Worm (Caenorhabditis elegans) whole organism, mixed stage, embryonic: ENCODE results near the gene eel-1.

ENCODE experiments used
- M03D4.4 ChIP-seq: sonication (generic microtip); optimal IDR thresholded peaks from 2 replicates; lab custom pipeline; 2017; ENCODE audit warnings: mild to moderate bottlenecking, missing genetic modification characterization, missing compliant biosample characterization
- lin-13 ChIP-seq: fragments of 150-350 bp; optimal IDR thresholded peaks from 2 replicates; lab custom pipeline; 2014; ENCODE audit warnings: missing biosample characterization, missing genetic modification characterization
- lin-32 ChIP-seq: fragments of 200-800 bp; sonication (Bioruptor generic); optimal IDR thresholded peaks from 2 replicates; lab custom pipeline; 2018; ENCODE audit warnings: mild to moderate bottlenecking, missing genetic modification characterization, missing compliant biosample characterization
- lsy-2 ChIP-seq: fragments of 150-350 bp; optimal IDR thresholded peaks from 2 replicates; lab custom pipeline; 2014; ENCODE audit warnings: missing biosample characterization, missing genetic modification characterization
- nhr-76 ChIP-seq: sonication (generic microtip); optimal IDR thresholded peaks from 2 replicates; lab custom pipeline; 2017; ENCODE audit warnings: missing biosample characterization, missing genetic modification characterization
- pha-4 ChIP-seq: fragments of 150-350 bp; optimal IDR thresholded peaks from 2 replicates; lab custom pipeline; 2018; ENCODE audit warnings: missing biosample characterization, missing genetic modification reagents, missing genetic modification characterization
- snpc-4 ChIP-seq: fragments of 150-350 bp; optimal IDR thresholded peaks from 2 replicates; lab custom pipeline; 2014; ENCODE audit warnings: missing biosample characterization, missing genetic modification characterization
- unc-62 ChIP-seq: fragments of 150-350 bp; optimal IDR thresholded peaks from 2 replicates; lab custom pipeline; 2014; ENCODE audit warnings: missing biosample characterization, missing genetic modification reagents, missing genetic modification characterization
- ztf-11 ChIP-seq: fragments of 150-350 bp; optimal IDR thresholded peaks from 2 replicates; lab custom pipeline; 2014; ENCODE audit warnings: missing biosample characterization, missing genetic modification characterization

DNA sequence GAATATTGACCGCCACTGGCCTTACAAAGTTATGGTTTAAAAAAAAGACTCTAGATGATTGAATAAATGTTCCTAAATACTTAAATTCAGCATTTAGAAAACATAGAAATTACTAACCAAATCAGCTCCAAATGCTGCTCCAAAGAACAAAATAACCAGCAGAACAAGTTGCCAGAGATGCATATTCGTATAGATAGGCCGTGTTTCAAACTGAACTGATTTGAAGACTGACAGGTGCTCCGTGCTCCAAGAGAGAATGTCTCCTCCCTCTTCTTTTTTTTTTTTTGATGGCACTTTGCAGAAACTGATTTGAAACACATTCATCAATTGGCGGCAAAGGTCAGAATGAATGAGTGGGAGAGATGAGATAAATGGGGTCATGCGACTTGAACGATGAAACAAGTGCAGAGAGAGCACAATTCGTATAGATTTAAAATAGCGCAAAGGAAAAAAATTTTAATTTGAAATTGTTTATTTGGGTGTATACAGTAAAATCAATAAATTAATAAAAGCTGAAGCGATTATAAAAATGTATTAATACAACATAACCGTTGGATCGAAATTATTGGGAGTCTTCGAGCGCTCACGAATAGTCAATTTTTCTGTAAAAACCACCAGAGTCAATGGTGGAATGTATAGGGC, 19.8 kb upstream of the eel-1 start, which contains the start of gene cpg-9:
- TF ChIP-seq unc-62 (GFP tag; lab: Kevin White, UChicago) (no peak), pha-4 (tag; lab: Kevin White, UChicago) (no peak), lin-32 (GFP tag; lab: Kevin White, UChicago) (no peak), snpc-4 (tag; lab: Kevin White, UChicago) (no peak), M03D4.4 (tag; lab: Kevin White, UChicago) (no peak), lsy-2 (tag; lab: Kevin White, UChicago) (no peak), nhr-76 (no peak), ztf-11 (no peak), lin-13 (no peak)
